Fruit fly (Drosophila melanogaster) ovary, adult (tissue): Measurements from ENCODE around the gene Ski6.

ENCODE experiments used
- CG17801 ChIP-seq: fragments of 200-800 bp; optimal IDR thresholded peaks from 2 replicates; lab custom pipeline; 2019; ENCODE audit warnings: missing biosample characterization, mild to moderate bottlenecking, missing genetic modification characterization, moderate library complexity; ENCODE audit not compliant: partially characterized antibody

The Ski6 gene

DNA sequence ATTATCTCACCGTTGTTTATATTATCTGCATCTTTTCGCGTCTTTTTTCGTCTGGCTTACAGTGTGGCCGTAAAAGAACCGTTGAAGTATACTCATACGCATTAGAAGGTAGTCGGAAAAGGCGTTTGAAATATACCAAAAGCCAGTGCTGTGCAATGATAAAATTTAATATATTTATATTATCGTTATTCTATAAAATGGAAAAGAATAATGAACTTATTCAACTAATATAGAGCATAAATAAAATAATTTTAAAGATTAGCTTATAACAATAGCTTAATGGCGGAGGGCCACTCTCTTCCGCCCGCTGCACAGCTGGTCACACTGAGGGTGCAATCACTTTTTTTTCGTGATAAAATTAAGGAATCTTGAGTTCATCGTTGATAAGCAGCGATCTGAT lies 30.3 kb downstream of the Ski6 start, which contains the start of the genes CG16974 and Edem2:
TSS of gene CG16974 (minus strand) at position 86 of the 400 bp plus-strand sequence.
TSS of gene Edem2 (plus strand) at position 308 of the 400 bp plus-strand sequence.
- peak; percentile 78 for TF ChIP-seq CG17801 (GFP tag; lab: Kevin White, UChicago)

dm6 chr2L:13191052-13191678 lies 31.1 kb downstream of the Ski6 start:
- no peak for TF ChIP-seq CG17801 (GFP tag; lab: Kevin White, UChicago)

DNA sequence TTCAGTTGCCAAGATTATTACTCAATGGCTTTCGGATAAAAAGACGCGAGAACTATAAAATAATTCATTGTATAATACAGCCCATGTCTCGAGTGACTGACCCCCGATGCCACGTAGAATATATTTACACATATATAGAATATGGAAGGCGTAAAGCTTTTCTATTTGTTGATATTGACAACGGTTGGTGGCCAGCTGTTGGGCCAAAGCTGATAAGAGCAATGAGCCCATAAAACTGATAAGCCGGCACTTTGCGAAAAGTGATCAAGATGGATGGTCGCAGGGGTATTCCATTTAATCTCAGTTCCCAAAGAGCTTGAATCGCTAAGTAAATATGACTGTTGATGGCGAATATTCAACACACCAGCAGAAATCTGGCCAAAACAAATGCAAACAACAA lies 31.7 kb downstream of the Ski6 start:
- TF ChIP-seq CG17801 (GFP tag; lab: Kevin White, UChicago): peak; percentile 23

- no peak for TF ChIP-seq CG17801 (GFP tag; lab: Kevin White, UChicago)
Observed at dm6 chr2L:13183150-13183549, 39.1 kb downstream of the Ski6 start, which contains the start of gene Rsph1. Rsph1 (plus strand) TSS chr2L:13183450.

DNA sequence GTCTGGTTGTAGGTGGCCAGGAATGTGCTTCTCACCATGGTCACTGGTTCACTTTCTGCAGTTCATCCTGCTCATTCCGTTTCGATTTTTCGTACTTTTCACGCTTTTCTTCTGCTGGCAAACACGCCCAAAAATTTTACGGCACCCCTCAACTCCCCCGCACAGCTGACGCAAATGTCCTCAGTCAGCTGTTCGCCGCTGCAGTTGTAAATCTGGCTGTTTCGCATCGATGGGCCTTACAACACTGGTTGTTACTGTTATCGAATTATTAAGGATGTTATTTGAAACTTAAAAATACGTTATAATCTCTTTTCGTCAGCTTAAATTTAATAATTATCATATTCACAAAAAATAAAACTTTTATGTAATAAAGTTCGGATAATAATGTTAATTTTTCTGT lies 39.8 kb downstream of the Ski6 start, which contains the start of gene Mgat3:
TSS of gene Mgat3 (minus strand) at position 182 of the 400 bp plus-strand sequence.
- TF ChIP-seq CG17801 (GFP tag; lab: Kevin White, UChicago): no peak

- TF ChIP-seq CG17801 (GFP tag; lab: Kevin White, UChicago): peak; percentile 21
Observed at dm6 chr2L:13179095-13179494, 43.1 kb downstream of the Ski6 start, which contains the start of gene Alg7. Alg7 (plus strand) TSS chr2L:13179247.

DNA sequence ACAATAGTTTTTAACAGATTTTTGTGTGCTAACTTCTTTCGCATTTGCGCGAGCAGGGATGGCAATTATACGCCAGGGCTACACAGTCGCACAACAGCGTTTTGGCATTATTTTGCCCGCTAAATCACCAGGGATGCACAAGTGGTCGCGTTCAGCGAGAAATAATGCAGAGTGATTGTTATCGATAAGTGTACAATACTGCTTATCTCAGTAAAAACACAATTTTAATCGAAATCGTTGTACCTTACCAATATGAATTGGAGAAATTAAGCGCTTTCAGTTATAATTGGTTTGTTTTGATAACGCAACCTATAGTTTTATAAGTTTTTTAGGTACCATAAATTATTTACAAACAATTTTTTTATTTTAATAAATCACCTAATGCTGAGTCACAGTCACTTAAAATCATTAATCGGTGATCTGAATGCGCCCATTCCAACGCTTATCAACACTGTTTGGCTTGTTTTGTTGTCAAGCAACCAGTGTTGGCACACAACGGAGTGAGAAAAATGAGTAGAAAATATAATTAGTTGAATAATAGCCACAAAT lies 45.5 kb downstream of the Ski6 start, which contains the start of the genes Sfmbt and CG5439:
TSS of gene Sfmbt (minus strand) at position 85 of the 549 bp plus-strand sequence.
TSS of gene CG5439 (plus strand) at position 450 of the 549 bp plus-strand sequence.
- TF ChIP-seq CG17801 (GFP tag; lab: Kevin White, UChicago): peak; percentile 62

DNA sequence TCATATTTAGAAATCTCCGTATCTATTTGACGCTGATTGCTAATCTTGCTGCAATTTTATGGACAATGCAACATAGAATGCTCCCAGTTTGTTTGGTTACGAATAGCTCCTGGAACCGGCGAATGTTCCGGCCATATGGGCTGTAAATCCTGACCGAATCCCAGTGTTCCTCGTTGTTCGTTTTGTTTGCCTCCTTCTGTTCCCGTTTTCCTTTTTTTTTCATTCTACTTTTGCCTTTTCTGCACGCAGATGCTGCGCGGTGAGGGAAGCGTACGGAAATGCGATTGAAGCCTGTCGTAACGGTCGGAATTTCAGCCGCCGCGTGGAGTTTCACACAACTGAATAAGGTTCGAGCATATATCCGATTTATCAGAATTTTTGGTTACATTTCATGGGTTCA lies 46.1 kb downstream of the Ski6 start, which contains the start of gene CG43925:
TSS of gene CG43925 (plus strand) at position 301 of the 400 bp plus-strand sequence.
- TF ChIP-seq CG17801 (GFP tag; lab: Kevin White, UChicago): no peak
